Fruit fly (Drosophila melanogaster) whole organism, embryonic: Measurements from ENCODE around the gene p115.

Experiments used
- Aef1 ChIP-seq: fragments of 200-800 bp; sonication (Bioruptor generic); IDR thresholded peaks from 3 replicates; pipeline ENCODE4 v1.3.6; 2022; ENCODE audit warnings: missing biosample characterization, missing genetic modification characterization
- Asciz ChIP-seq: fragments of 200-800 bp; sonication (Bioruptor generic); optimal IDR thresholded peaks from 2 replicates; lab custom pipeline; 2017; ENCODE audit warnings: missing biosample characterization, mild to moderate bottlenecking, missing genetic modification characterization, missing genetic modification reagents
- Bteb2 ChIP-seq: fragments of 200-800 bp; sonication (Bioruptor generic); optimal IDR thresholded peaks from 2 replicates; lab custom pipeline; 2016; ENCODE audit warnings: missing biosample characterization, missing genetic modification characterization
- C15 ChIP-seq: fragments of 200-800 bp; sonication (Bioruptor generic); IDR thresholded peaks from 3 replicates; pipeline ENCODE4 v1.3.6; 2022; ENCODE audit warnings: missing biosample characterization, missing genetic modification characterization
- CG11398 ChIP-seq: fragments of 200-800 bp; sonication (Bioruptor generic); optimal IDR thresholded peaks from 2 replicates; lab custom pipeline; 2016; ENCODE audit warnings: missing biosample characterization, missing genetic modification characterization
- CG11504 ChIP-seq: fragments of 200-800 bp; sonication (Bioruptor generic); optimal IDR thresholded peaks from 3 replicates; lab custom pipeline; 2019; ENCODE audit warnings: missing biosample characterization, mild to moderate bottlenecking, missing genetic modification characterization, moderate library complexity
- CG11695 ChIP-seq: fragments of 200-800 bp; sonication (Bioruptor generic); IDR thresholded peaks from 3 replicates; pipeline ENCODE4 v1.3.6; 2022; ENCODE audit warnings: missing biosample characterization, missing genetic modification characterization
- CG12104 ChIP-seq: fragments of 200-800 bp; sonication (Bioruptor generic); optimal IDR thresholded peaks from 3 replicates; lab custom pipeline; 2016; ENCODE audit warnings: missing biosample characterization, missing genetic modification characterization
- CG17361 ChIP-seq: fragments of 200-800 bp; sonication (Bioruptor generic); IDR thresholded peaks from 3 replicates; pipeline ENCODE4 v1.3.6; 2022; ENCODE audit warnings: missing biosample characterization, missing genetic modification characterization
- CG17802 ChIP-seq: fragments of 200-800 bp; sonication (Bioruptor generic); optimal IDR thresholded peaks from 2 replicates; lab custom pipeline; 2018; ENCODE audit warnings: missing biosample characterization, mild to moderate bottlenecking, missing genetic modification characterization, moderate library complexity
- CG2712 ChIP-seq: fragments of 200-800 bp; optimal IDR thresholded peaks from 3 replicates; lab custom pipeline; 2019; ENCODE audit warnings: missing biosample characterization, mild to moderate bottlenecking, missing genetic modification characterization, moderate library complexity
- CG3065 ChIP-seq: fragments of 200-800 bp; sonication (Bioruptor generic); optimal IDR thresholded peaks from 2 replicates; lab custom pipeline; 2016; ENCODE audit warnings: missing biosample characterization, missing genetic modification characterization
- CG3726 ChIP-seq: fragments of 200-800 bp; sonication (Bioruptor generic); IDR thresholded peaks from 3 replicates; pipeline ENCODE4, ENCODE4 v1.3.6; 2022; ENCODE audit warnings: missing biosample characterization, missing genetic modification characterization
- CG4617 ChIP-seq: fragments of 200-800 bp; sonication (Bioruptor generic); optimal IDR thresholded peaks from 3 replicates; lab custom pipeline; 2016; ENCODE audit warnings: missing biosample characterization, missing genetic modification characterization, borderline replicate concordance
- CG4707 ChIP-seq: fragments of 200-800 bp; sonication (Bioruptor generic); optimal IDR thresholded peaks from 2 replicates; lab custom pipeline; 2018; ENCODE audit warnings: missing biosample characterization, mild to moderate bottlenecking, missing genetic modification characterization, moderate library complexity
- CG7372 ChIP-seq: fragments of 200-800 bp; sonication (Bioruptor generic); IDR thresholded peaks from 2 replicates; pipeline ENCODE4 v1.3.6; 2022; ENCODE audit warnings: missing biosample characterization, missing genetic modification characterization
- CoRest ChIP-seq: fragments of 200-800 bp; sonication (Bioruptor generic); optimal IDR thresholded peaks from 3 replicates; lab custom pipeline; 2018; ENCODE audit warnings: missing biosample characterization, mild to moderate bottlenecking, missing genetic modification characterization, moderate library complexity
- Dip3 ChIP-seq: fragments of 200-800 bp; sonication (Bioruptor generic); optimal IDR thresholded peaks from 3 replicates; lab custom pipeline; 2016; ENCODE audit warnings: missing biosample characterization, missing genetic modification characterization
- Dp ChIP-seq: fragments of 200-800 bp; sonication (Bioruptor generic); optimal IDR thresholded peaks from 2 replicates; lab custom pipeline; 2018; ENCODE audit warnings: missing biosample characterization, mild to moderate bottlenecking, missing genetic modification characterization, moderate library complexity
- H15 ChIP-seq: fragments of 200-800 bp; sonication (Bioruptor generic); IDR thresholded peaks from 3 replicates; pipeline ENCODE4 v1.3.6; 2022; ENCODE audit warnings: missing biosample characterization, missing genetic modification characterization
- NFAT ChIP-seq: fragments of 200-800 bp; sonication (Bioruptor generic); IDR thresholded peaks from 2 replicates; pipeline ENCODE4 v1.3.6; 2022; ENCODE audit warnings: missing biosample characterization, missing genetic modification characterization
- NK7.1 ChIP-seq: fragments of 200-800 bp; sonication (Bioruptor generic); optimal IDR thresholded peaks from 3 replicates; lab custom pipeline; 2016; ENCODE audit warnings: missing biosample characterization, missing genetic modification characterization
- Oaz ChIP-seq: fragments of 200-800 bp; sonication (Bioruptor generic); IDR thresholded peaks from 2 replicates; pipeline ENCODE4 v1.3.6; 2022; ENCODE audit warnings: missing biosample characterization, missing genetic modification characterization
- Sry-δ ChIP-seq: fragments of 200-800 bp; sonication (Bioruptor generic); optimal IDR thresholded peaks from 2 replicates; lab custom pipeline; 2016; ENCODE audit warnings: missing biosample characterization, missing genetic modification characterization
- cg ChIP-seq: fragments of 200-800 bp; sonication (Bioruptor generic); optimal IDR thresholded peaks from 3 replicates; lab custom pipeline; 2019; ENCODE audit warnings: missing biosample characterization, mild to moderate bottlenecking, missing genetic modification characterization, moderate library complexity
- crc ChIP-seq: fragments of 200-800 bp; sonication (Bioruptor generic); optimal IDR thresholded peaks from 2 replicates; lab custom pipeline; 2016; ENCODE audit warnings: missing biosample characterization, missing genetic modification characterization
- crp ChIP-seq, 2 experiments: fragments of 200-800 bp; sonication (Bioruptor generic); optimal IDR thresholded peaks; 2 replicates in 1 of 2; 3 replicates in 1 of 2; lab custom pipeline; 2017; ENCODE audit warnings: missing biosample characterization in 2 of 2, missing genetic modification characterization in 2 of 2, mild to moderate bottlenecking in 1 of 2, moderate library complexity in 1 of 2
- dmrt11E ChIP-seq: fragments of 200-800 bp; sonication (Bioruptor generic); optimal IDR thresholded peaks from 3 replicates; lab custom pipeline; 2018; ENCODE audit warnings: missing biosample characterization, mild to moderate bottlenecking, missing genetic modification characterization, moderate library complexity
- ems ChIP-seq: fragments of 200-800 bp; sonication (Bioruptor generic); optimal IDR thresholded peaks from 3 replicates; lab custom pipeline; 2016; ENCODE audit warnings: missing biosample characterization, missing genetic modification characterization
- h ChIP-seq: fragments of >200 bp; optimal IDR thresholded peaks from 2 replicates; lab custom pipeline; 2017
- hb ChIP-seq: fragments of 200-800 bp; sonication (Bioruptor generic); IDR thresholded peaks from 3 replicates; pipeline ENCODE4 v1.3.6; 2022; ENCODE audit warnings: missing biosample characterization, missing genetic modification characterization; ENCODE audit not compliant: partially characterized antibody
- her ChIP-seq: fragments of 200-800 bp; sonication (Bioruptor generic); optimal IDR thresholded peaks from 2 replicates; lab custom pipeline; 2016; ENCODE audit warnings: missing biosample characterization, missing genetic modification characterization
- lab ChIP-seq: fragments of 200-800 bp; sonication (Bioruptor generic); optimal IDR thresholded peaks from 3 replicates; lab custom pipeline; 2017; ENCODE audit warnings: missing biosample characterization, missing genetic modification characterization, mild to moderate bottlenecking, moderate library complexity, missing genetic modification reagents
- lola ChIP-seq, 3 experiments: fragments of >200 bp in 2 of 3; fragments of 200-800 bp in 1 of 3; sonication (Bioruptor generic) in 1 of 3; optimal IDR thresholded peaks; 2 replicates each; lab custom pipeline; 2017 to 2019; ENCODE audit warnings: missing biosample characterization in 3 of 3, missing genetic modification characterization in 3 of 3, mild to moderate bottlenecking in 1 of 3, moderate library complexity in 1 of 3
- lov ChIP-seq, 2 experiments: fragments of 200-800 bp in 1 of 2; fragments of >200 bp in 1 of 2; sonication (Bioruptor generic) in 1 of 2; IDR thresholded peaks in 1 of 2; optimal IDR thresholded peaks in 1 of 2; 2 replicates in 1 of 2; 3 replicates in 1 of 2; pipeline versions ENCODE4 v1.3.6 to Lab custom; 2017 to 2022; ENCODE audit warnings: missing biosample characterization in 1 of 2, missing genetic modification characterization in 1 of 2
- luna ChIP-seq: fragments of 200-800 bp; sonication (Bioruptor generic); optimal IDR thresholded peaks from 2 replicates; lab custom pipeline; 2016; ENCODE audit warnings: missing biosample characterization, missing genetic modification characterization
- otp ChIP-seq: fragments of 200-800 bp; sonication (Bioruptor generic); IDR thresholded peaks from 3 replicates; pipeline ENCODE4, ENCODE4 v1.3.6; 2022; ENCODE audit warnings: missing biosample characterization, missing genetic modification characterization
- pros ChIP-seq: fragments of 200-800 bp; sonication (Bioruptor generic); optimal IDR thresholded peaks from 3 replicates; lab custom pipeline; 2019; ENCODE audit warnings: missing biosample characterization, mild to moderate bottlenecking, missing genetic modification characterization, moderate library complexity
- repo ChIP-seq: fragments of 200-800 bp; sonication (Bioruptor generic); optimal IDR thresholded peaks from 2 replicates; lab custom pipeline; 2016; ENCODE audit warnings: missing biosample characterization, missing genetic modification characterization
- sqz ChIP-seq: fragments of 200-800 bp; sonication (Bioruptor generic); optimal IDR thresholded peaks from 3 replicates; lab custom pipeline; 2018; ENCODE audit warnings: missing biosample characterization, mild to moderate bottlenecking, missing genetic modification characterization
- tgo ChIP-seq: fragments of 200-800 bp; sonication (Bioruptor generic); IDR thresholded peaks from 3 replicates; pipeline ENCODE4 v1.3.6; 2022; ENCODE audit warnings: missing biosample characterization, missing genetic modification characterization
- twi ChIP-seq: fragments of 200-800 bp; optimal IDR thresholded peaks from 2 replicates; lab custom pipeline; 2019; ENCODE audit warnings: missing biosample characterization, mild to moderate bottlenecking, missing genetic modification characterization, moderate library complexity
- tx ChIP-seq: fragments of 200-800 bp; sonication (Bioruptor generic); optimal IDR thresholded peaks from 2 replicates; lab custom pipeline; 2016; ENCODE audit warnings: missing biosample characterization, missing genetic modification characterization
- yki ChIP-seq: fragments of >200 bp; optimal IDR thresholded peaks from 3 replicates; lab custom pipeline; 2018

Gene p115

dm6 chrX:7901153-7902038 lies 7.6 kb downstream of the p115 start, which contains the start of the genes RpS6 and bys (continued):
- peak; percentile 29; the same call in 1 of the 3 replicates for TF ChIP-seq tgo (GFP tag; lab: Robert Waterston, UW)
- peak; percentile 82 for TF ChIP-seq CG17361 (GFP tag; lab: Robert Waterston, UW)

- peak; percentile 56 for TF ChIP-seq luna (GFP tag; lab: Kevin White, UChicago)
- peak; percentile 66 for TF ChIP-seq CG17802 (tag; lab: Kevin White, UChicago)
- peak; percentile 79; the same call in 2 of the 3 replicates for TF ChIP-seq H15 (GFP tag; lab: Robert Waterston, UW)
- peak; percentile 89 for TF ChIP-seq ems (GFP tag; lab: Kevin White, UChicago)
- TF ChIP-seq NK7.1 (GFP tag; lab: Kevin White, UChicago): peak; percentile 38
- no peak for TF ChIP-seq yki (lab: Kevin White, UChicago)
- peak; percentile 89 for TF ChIP-seq CG7372 (GFP tag; lab: Robert Waterston, UW)
- peak in 1 of 3 experiments; percentile 76 for TF ChIP-seq lola (GFP tag; optimal IDR thresholded peaks at IDR 0.05; lab: Kevin White, UChicago)
- TF ChIP-seq hb (GFP tag; lab: Robert Waterston, UW): no peak
- peak; percentile 56 for TF ChIP-seq CG3065 (GFP tag; lab: Kevin White, UChicago)
- peak; percentile 92 for TF ChIP-seq CG2712
- peak; percentile 78 for TF ChIP-seq pros (GFP tag; lab: Kevin White, UChicago)
- peak; percentile 48; the same call in 1 of the 3 replicates for TF ChIP-seq otp (GFP tag; lab: Robert Waterston, UW)
- TF ChIP-seq CG3726: peak; percentile 72; the same call in 2 of the 3 replicates
- TF ChIP-seq NFAT (GFP tag; lab: Robert Waterston, UW): peak; percentile 83
- TF ChIP-seq Asciz (GFP tag; lab: Kevin White, UChicago): peak; percentile 77
- TF ChIP-seq CG11398: peak; percentile 81
- peak; percentile 62 for TF ChIP-seq CG12104 (GFP tag; lab: Kevin White, UChicago)
- peak; percentile 45 for TF ChIP-seq Sry-δ (GFP tag; lab: Kevin White, UChicago)
- TF ChIP-seq CG11504 (tag; lab: Kevin White, UChicago): peak; percentile 89
- peak; percentile 74 for TF ChIP-seq repo (GFP tag; lab: Kevin White, UChicago)
- peak; percentile 62 for TF ChIP-seq CG4707
- no peak for TF ChIP-seq lov (optimal IDR thresholded peaks at IDR 0.05; lab: Kevin White, UChicago)
- 0 out of 3 replicates have a peak, but pooled peaks have one; percentile 68 for TF ChIP-seq lov (GFP tag; IDR thresholded peaks at IDR 0.05; lab: Robert Waterston, UW)
- peak; percentile 71; the same call in 1 of the 3 replicates for TF ChIP-seq C15 (GFP tag; lab: Robert Waterston, UW)
- peak; percentile 90 for TF ChIP-seq CG11695 (GFP tag; lab: Robert Waterston, UW)
- TF ChIP-seq sqz (GFP tag; lab: Kevin White, UChicago): peak; percentile 81
- TF ChIP-seq h (lab: Kevin White, UChicago): no peak
- peak; percentile 62 for TF ChIP-seq Bteb2 (GFP tag; lab: Kevin White, UChicago)
- TF ChIP-seq her: peak; percentile 85
- peak; percentile 92 for TF ChIP-seq CoRest
- peak; percentile 73 for TF ChIP-seq crc (GFP tag; lab: Kevin White, UChicago)
- peak; percentile 55 for TF ChIP-seq Dp (GFP tag; lab: Kevin White, UChicago)
- TF ChIP-seq crp (GFP tag; optimal IDR thresholded peaks at IDR 0.05; lab: Kevin White, UChicago): peak in 1 of 2 experiments; percentile 36
- TF ChIP-seq cg: peak; percentile 94
- peak; percentile 88 for TF ChIP-seq Dip3 (GFP tag; lab: Kevin White, UChicago)
- TF ChIP-seq Aef1: peak; percentile 90
- peak; percentile 86 for TF ChIP-seq tx (GFP tag; lab: Kevin White, UChicago)
- peak; percentile 73 for TF ChIP-seq dmrt11E (tag; lab: Kevin White, UChicago)
- TF ChIP-seq twi (tag; lab: Kevin White, UChicago): peak; percentile 78
- TF ChIP-seq CG4617 (GFP tag; lab: Kevin White, UChicago): peak; percentile 60
- TF ChIP-seq lab (GFP tag; lab: Kevin White, UChicago): peak; percentile 96
- TF ChIP-seq Oaz (GFP tag; lab: Robert Waterston, UW): peak; percentile 86
Observed at dm6 chrX:7908239-7909068, 14.6 kb downstream of the p115 start, which contains the start of the genes dpr14 and spidey. dpr14 (minus strand) TSS chrX:7908286. spidey (plus strand) TSS chrX:7908931.
